Worm (Caenorhabditis elegans): ENCODE measurements around the gene F16G10.5.

The F16G10.5 gene

ce11 chrII:2395864-2396263 is 28.7 kb downstream of the F16G10.5 start, which contains the start of gene F16G10.13:
TSS of gene F16G10.13 (minus strand) at chrII:2395964.
- no peak for TF ChIP-seq fax-1 (tag; optimal IDR thresholded peaks at IDR 0.05)
- no peak for TF ChIP-seq elt-2 (tag; optimal IDR thresholded peaks at IDR 0.05)
- TF ChIP-seq madf-2 (tag; optimal IDR thresholded peaks at IDR 0.05): no peak
- no peak for TF ChIP-seq ceh-34 (tag; optimal IDR thresholded peaks at IDR 0.05)
- no peak for TF ChIP-seq ceh-2 (tag; optimal IDR thresholded peaks at IDR 0.05)
- TF ChIP-seq pag-3 (tag; optimal IDR thresholded peaks at IDR 0.05; ENCODE audit: borderline replicate concordance): no peak
- TF ChIP-seq unc-3 (GFP tag; conservative IDR thresholded peaks at IDR 0.05): no peak
- TF ChIP-seq unc-3 (tag; optimal IDR thresholded peaks at IDR 0.05): no peak
- TF ChIP-seq ceh-45 (GFP tag; IDR thresholded peaks at IDR 0.05): no peak
- no peak for TF ChIP-seq ceh-14 (tag; optimal IDR thresholded peaks at IDR 0.05)
- TF ChIP-seq ztf-16 (tag; optimal IDR thresholded peaks at IDR 0.05): no peak
- TF ChIP-seq hlh-13 (GFP tag; optimal IDR thresholded peaks at IDR 0.05): no peak
- no peak for TF ChIP-seq pros-1 (tag; optimal IDR thresholded peaks at IDR 0.05)
- TF ChIP-seq unc-55 (GFP tag; optimal IDR thresholded peaks at IDR 0.05): no peak
- no peak for TF ChIP-seq Y22D7AL.16 (tag; optimal IDR thresholded peaks at IDR 0.05)
- TF ChIP-seq pax-1 (tag; optimal IDR thresholded peaks at IDR 0.05): no peak
- no peak for TF ChIP-seq nfya-1 (tag; optimal IDR thresholded peaks at IDR 0.05)

DNA sequence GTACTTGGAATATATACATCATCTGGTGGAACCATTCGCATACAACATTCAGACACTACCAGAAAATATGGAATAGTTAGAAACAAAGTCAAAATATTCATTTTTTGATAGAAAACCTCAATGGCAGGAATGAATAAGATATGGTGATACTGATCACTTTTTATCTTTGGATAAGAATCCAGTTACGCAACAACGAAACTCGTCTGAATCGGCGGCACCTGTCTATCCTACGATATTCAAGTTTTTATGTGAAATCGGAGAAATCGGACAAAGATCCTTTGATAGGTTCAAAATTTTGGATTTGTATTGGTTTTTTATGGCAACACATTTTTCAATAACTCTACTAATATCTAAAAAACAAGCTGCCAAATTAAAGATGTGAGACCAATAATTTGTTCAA is 31.8 kb downstream of the F16G10.5 start, which contains the start of gene F16G10.14:
TSS of gene F16G10.14 (minus strand) at position 101 of the 400 bp plus-strand sequence.
- TF ChIP-seq che-1 (tag; optimal IDR thresholded peaks at IDR 0.05): no peak
- TF ChIP-seq dmd-4 (tag; optimal IDR thresholded peaks at IDR 0.05; ENCODE audit: borderline replicate concordance): no peak
- TF ChIP-seq tbx-2 (tag; optimal IDR thresholded peaks at IDR 0.05): no peak
- TF ChIP-seq odd-2 (tag; optimal IDR thresholded peaks at IDR 0.05): no peak
- no peak for TF ChIP-seq fax-1 (tag; optimal IDR thresholded peaks at IDR 0.05)
- no peak for TF ChIP-seq ceh-9 (tag; optimal IDR thresholded peaks at IDR 0.05)
- TF ChIP-seq hlh-6 (tag; optimal IDR thresholded peaks at IDR 0.05): no peak
- TF ChIP-seq unc-3 (GFP tag; conservative IDR thresholded peaks at IDR 0.05): no peak
- TF ChIP-seq unc-3 (tag; optimal IDR thresholded peaks at IDR 0.05): no peak

- no peak for TF ChIP-seq K02D7.2 (tag; optimal IDR thresholded peaks at IDR 0.05)
- TF ChIP-seq unc-86 (tag; optimal IDR thresholded peaks at IDR 0.05): no peak
- TF ChIP-seq ceh-22 (tag; optimal IDR thresholded peaks at IDR 0.05): no peak
- no peak for TF ChIP-seq hlh-6 (tag; optimal IDR thresholded peaks at IDR 0.05)
- no peak for TF ChIP-seq pha-2 (tag; optimal IDR thresholded peaks at IDR 0.05)
- TF ChIP-seq lin-11 (tag; optimal IDR thresholded peaks at IDR 0.05): no peak
- no peak for TF ChIP-seq ceh-14 (tag; optimal IDR thresholded peaks at IDR 0.05)
- TF ChIP-seq npax-4 (tag; optimal IDR thresholded peaks at IDR 0.05): no peak
- TF ChIP-seq sox-4 (tag; optimal IDR thresholded peaks at IDR 0.05): no peak
- no peak for TF ChIP-seq ceh-30 (tag; optimal IDR thresholded peaks at IDR 0.05)
- no peak for TF ChIP-seq pqm-1 (tag; optimal IDR thresholded peaks at IDR 0.05)
- no peak for TF ChIP-seq ttx-3 (tag; optimal IDR thresholded peaks at IDR 0.05)
- TF ChIP-seq C38D4.7 (GFP tag; optimal IDR thresholded peaks at IDR 0.05): no peak
- no peak for TF ChIP-seq nhr-11 (tag; optimal IDR thresholded peaks at IDR 0.05)
- TF ChIP-seq T23F11.4 (GFP tag; optimal IDR thresholded peaks at IDR 0.05): no peak
Observed at ce11 chrII:2399810-2400209, 32.7 kb downstream of the F16G10.5 start.

DNA sequence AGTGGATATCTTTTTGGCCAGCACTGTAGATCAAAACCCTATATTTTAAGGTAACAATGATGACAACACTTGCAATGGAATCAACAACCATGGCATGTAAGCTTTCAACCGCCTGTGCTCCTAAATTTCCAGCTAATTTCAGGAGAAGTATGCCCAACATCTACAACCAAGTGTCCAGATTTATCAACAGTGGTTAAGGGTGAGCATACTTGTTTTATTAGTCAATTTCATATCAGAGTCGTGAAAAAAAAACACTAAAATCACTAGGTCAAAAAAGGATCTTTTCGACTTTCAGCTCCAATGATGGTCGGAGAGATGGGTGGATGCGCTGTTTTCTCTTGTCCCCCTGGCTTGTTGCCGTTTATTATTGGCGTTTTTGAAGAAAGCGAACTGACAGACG is 36.9 kb downstream of the F16G10.5 start, which contains the start of gene F16G10.1:
TSS of gene F16G10.1 (plus strand) at position 301 of the 400 bp plus-strand sequence.
- TF ChIP-seq zip-5 (tag; optimal IDR thresholded peaks at IDR 0.05): no peak
- no peak for TF ChIP-seq pax-1 (tag; optimal IDR thresholded peaks at IDR 0.05)
- no peak for TF ChIP-seq ahr-1 (tag; optimal IDR thresholded peaks at IDR 0.05)
- TF ChIP-seq K02D7.2 (tag; optimal IDR thresholded peaks at IDR 0.05): no peak
- no peak for TF ChIP-seq hlh-13 (GFP tag; optimal IDR thresholded peaks at IDR 0.05)
- TF ChIP-seq ceh-14 (tag; optimal IDR thresholded peaks at IDR 0.05): no peak
- TF ChIP-seq eyg-1 (tag; optimal IDR thresholded peaks at IDR 0.05): no peak
- TF ChIP-seq lin-11 (tag; optimal IDR thresholded peaks at IDR 0.05): no peak
- TF ChIP-seq odd-2 (tag; optimal IDR thresholded peaks at IDR 0.05): no peak
- TF ChIP-seq pha-2 (tag; optimal IDR thresholded peaks at IDR 0.05): no peak
- TF ChIP-seq hlh-30 (tag; optimal IDR thresholded peaks at IDR 0.05; ENCODE audit: insufficient read depth): no peak
- TF ChIP-seq ref-2 (tag; optimal IDR thresholded peaks at IDR 0.05): no peak
- TF ChIP-seq nhr-11 (tag; optimal IDR thresholded peaks at IDR 0.05): no peak
- TF ChIP-seq elt-4 (tag; optimal IDR thresholded peaks at IDR 0.05): no peak
- TF ChIP-seq ceh-45 (GFP tag; IDR thresholded peaks at IDR 0.05): no peak
- TF ChIP-seq che-1 (tag; optimal IDR thresholded peaks at IDR 0.05): no peak
